Fruit fly (Drosophila melanogaster): ENCODE measurements around the gene CaMKI.

Gene CaMKI

DNA sequence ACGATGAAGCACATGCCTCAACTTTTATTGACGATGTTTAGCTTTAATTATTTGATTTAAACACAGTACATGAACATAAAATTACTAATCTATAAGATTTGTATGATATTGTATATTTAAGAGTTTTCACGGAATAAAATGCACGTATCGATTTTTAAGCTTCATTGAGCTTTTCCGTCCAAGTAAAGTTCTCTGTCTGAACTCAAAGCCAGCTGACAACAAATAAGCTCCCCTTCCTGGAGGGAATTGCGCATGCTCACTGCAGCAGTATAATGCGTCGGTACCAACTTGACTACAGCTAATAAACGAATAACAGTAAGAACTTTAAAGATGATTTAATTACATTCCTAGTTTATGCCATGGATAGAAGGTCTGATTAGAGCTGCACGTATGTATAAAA, 38.3 kb downstream of the CaMKI start:
- no peak for TF ChIP-seq CG17801 (GFP tag; optimal IDR thresholded peaks at IDR 0.05; ENCODE audit: partially characterized antibody)

DNA sequence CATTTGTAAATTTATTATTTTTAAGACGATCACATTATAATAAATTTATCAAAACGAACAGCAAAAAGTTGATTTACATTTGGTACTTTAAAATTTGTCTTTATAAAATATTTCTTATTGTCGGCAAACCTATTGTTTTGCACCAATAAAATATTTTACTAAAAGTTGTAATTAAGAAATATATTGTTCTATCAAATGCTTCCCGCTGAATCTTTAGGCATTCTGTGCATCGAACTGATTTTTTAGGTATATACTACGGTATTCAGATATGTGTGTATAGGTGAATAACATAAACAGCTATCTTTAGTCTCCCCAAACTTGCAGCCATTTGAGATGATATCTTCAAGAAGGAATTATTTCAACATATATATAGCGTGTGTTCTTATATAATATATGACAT, 40.5 kb downstream of the CaMKI start:
- no peak for TF ChIP-seq CG17801 (GFP tag; optimal IDR thresholded peaks at IDR 0.05; ENCODE audit: partially characterized antibody)

DNA sequence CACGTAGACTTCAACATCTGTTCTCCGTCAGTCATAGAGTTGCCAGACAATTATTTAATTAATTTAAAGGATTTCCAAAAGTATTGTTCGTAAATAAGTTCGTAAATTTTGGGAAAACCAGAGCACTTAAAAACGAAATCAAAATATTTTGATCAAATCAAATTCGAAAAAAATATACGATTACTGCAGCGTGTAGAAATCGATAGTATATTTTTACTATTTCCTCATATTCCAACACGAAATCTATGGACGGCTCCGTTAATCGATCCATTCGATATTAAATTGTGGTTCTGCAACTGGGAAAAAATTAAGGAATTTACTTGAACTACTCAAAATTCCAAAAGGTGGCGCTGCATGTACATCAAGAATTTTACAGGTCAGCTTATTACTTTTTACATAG, 41.1 kb downstream of the CaMKI start:
- TF ChIP-seq CG17801 (GFP tag; optimal IDR thresholded peaks at IDR 0.05; ENCODE audit: partially characterized antibody) = no peak

DNA sequence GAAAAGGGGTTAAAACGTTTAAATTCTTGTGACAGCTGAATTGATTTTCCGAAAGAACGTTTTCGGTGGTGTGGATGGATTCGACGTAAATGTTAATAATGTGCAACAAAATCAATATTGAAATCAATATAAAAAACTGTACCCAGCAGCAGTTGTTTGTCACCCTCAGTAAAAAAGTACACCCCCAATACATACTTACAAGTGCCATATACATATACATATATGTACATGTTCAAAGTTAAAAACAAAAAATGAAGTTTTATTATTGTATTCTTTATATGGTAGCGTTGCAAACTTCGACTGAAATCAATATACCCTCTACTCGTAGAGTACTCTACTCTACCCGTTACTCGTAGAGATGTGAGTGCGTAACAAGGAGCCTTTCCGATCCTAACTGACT, 42.2 kb downstream of the CaMKI start:
- no peak for TF ChIP-seq CG17801 (GFP tag; optimal IDR thresholded peaks at IDR 0.05; ENCODE audit: partially characterized antibody)

DNA sequence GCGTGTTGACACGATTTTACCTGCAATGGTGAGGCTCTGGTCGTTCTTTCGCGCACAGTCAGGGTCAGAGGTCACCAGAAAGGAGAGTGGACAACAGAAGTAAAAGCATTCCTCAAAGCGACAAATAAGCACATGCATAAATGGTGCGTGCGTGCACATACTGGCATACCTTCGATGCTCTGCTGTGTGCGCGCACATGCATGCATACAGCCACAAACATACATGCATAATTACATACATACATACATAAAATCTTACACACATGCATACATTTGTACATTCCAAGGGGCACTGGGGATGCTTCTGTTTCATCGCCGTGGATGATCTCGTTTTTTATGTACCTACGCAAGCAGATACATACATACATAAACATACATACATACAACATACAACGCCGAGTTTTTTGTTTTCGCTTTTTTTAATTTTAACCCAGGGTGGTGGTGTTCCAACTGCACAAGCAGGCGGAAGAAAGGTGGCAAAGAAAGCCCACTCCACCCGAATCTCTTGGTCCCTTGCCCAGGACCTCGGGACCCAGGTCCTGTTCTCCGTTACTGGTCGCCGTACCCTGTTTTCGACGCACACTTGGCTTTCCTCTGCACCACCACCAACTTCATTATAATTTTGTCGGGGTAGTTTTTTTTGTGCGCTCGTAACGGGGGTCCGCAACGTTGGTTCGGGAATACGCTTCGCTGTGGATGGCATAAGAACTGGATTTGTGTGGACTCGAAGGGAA, 43.7 kb downstream of the CaMKI start, which contains the start of gene Asator:
Gene Asator, minus strand, starts transcription at position 167 of the 733 bp plus-strand sequence.
- TF ChIP-seq CG17801 (GFP tag; optimal IDR thresholded peaks at IDR 0.05; ENCODE audit: partially characterized antibody) = no peak

DNA sequence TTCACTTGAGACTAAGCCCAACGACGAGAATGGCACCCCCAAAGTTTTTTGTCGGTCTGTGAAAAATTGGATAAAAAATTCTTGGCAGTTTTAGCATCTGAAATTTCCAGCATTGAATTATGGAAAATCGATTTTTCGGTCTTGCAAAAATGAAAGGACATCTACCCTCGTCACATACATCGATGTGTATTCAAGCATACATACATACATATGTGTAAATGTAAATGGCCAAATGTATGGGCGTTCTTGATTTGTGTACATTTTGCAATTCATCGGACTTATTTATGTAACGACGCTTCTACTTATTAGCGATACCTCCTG, 44.2 kb downstream of the CaMKI start:
- TF ChIP-seq CG17801 (GFP tag; optimal IDR thresholded peaks at IDR 0.05; ENCODE audit: partially characterized antibody) = no peak

DNA sequence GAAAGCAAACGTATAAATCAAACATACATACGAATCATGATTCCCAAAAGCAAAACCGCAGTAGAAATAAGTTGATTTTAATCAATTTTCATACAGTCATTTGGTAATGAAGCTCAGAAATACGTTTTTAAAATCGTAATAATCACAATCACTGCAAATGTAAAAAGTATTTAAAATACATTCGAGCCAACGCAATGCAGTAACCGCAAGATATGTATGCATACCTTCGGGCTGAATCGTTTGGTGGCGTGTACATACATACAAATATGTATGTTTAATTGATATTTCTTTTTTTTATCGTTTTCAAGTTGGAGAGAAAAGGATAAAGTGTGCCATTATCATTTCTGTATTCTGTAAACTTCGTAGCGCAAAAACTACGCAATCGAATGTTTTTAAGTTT, 44.8 kb downstream of the CaMKI start:
- no peak for TF ChIP-seq CG17801 (GFP tag; optimal IDR thresholded peaks at IDR 0.05; ENCODE audit: partially characterized antibody)

DNA sequence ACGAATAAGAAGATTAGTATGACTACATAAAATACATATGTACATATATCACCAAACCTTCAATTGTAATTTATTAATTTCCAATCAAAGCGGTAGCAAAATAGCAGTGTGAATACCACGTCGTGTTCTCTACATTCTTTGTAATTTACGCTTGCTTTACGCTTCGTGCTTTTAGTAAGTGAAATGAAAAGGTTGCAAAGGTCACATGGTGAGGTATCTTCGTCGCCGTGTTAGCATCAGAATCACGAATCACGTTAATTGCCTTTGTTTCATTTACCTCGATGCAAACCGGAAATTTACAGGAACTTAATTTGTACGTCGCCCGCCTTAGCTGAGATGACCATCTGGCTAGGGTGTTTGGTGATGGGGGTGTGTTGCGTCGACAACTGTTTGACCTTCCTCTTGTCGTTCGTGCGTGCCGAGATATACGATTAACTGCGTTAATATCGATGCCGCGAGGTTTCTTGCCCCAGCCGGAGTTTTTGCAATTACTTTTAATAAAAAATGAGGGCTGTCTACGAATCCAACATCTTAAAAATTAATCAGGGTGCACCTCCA, 45.5 kb downstream of the CaMKI start:
- no peak for TF ChIP-seq CG17801 (GFP tag; optimal IDR thresholded peaks at IDR 0.05; ENCODE audit: partially characterized antibody)

DNA sequence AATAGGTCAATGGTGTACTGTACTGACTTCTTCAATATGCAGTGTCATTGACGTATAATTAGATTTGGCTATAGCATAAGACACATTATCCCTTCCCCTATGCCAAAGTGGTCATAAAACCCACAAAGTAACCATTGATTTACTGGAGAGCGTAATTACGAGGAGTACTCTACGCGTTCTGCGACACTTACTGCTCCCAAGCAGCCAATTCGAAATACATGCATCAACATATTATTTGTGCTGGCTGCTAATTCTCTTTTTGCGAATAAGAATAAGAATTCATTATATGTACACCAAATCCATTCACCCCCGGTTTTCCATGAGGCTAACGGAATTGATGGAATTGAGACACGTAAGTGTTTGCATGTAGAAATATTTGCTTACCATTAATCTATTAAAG, 47.3 kb downstream of the CaMKI start:
- no peak for TF ChIP-seq CG17801 (GFP tag; optimal IDR thresholded peaks at IDR 0.05; ENCODE audit: partially characterized antibody)

DNA sequence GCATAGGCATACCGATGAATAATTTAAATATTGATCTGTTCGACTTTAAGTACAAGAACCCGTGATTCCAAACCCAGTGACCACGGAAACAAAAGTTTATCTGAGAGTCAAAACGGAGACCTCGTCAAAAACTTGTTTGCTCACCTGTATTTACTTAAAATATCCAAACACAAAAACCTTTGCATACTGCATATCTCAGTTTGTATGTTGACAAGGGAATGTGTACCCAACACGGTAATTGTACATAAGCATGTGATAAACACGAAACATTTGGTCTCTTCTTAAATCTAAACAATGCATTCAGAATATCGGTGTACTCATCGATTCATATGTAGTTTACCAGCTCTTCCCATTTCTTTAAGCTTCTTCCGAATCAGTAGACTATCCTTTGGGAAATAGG, 52.4 kb downstream of the CaMKI start:
- TF ChIP-seq CG17801 (GFP tag; optimal IDR thresholded peaks at IDR 0.05; ENCODE audit: partially characterized antibody) = no peak

DNA sequence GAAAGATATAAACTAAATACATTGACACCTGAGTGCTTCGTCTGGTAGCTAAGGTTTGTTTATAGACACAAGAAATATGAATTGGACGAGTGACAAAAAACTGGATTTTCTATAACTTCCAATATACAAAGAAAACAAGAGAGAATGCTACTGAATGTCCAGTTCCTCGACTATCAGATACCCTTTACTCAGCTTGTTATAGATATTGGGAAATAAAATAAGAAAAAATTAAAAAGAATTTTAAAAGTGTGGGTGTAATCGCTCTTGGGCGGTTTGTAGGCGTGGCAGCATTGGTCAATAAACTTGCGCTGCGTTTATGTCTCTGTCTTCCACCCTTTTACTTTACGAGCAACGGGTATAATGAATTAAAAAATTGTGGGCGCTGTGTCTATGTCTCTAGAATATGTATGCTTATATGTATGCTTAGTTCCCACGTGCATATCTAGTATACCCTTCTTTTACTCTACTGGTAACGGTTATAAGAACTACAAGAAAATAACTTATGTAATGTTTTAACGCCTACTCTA, 53.1 kb downstream of the CaMKI start:
- TF ChIP-seq CG17801 (GFP tag; optimal IDR thresholded peaks at IDR 0.05; ENCODE audit: partially characterized antibody) = no peak

DNA sequence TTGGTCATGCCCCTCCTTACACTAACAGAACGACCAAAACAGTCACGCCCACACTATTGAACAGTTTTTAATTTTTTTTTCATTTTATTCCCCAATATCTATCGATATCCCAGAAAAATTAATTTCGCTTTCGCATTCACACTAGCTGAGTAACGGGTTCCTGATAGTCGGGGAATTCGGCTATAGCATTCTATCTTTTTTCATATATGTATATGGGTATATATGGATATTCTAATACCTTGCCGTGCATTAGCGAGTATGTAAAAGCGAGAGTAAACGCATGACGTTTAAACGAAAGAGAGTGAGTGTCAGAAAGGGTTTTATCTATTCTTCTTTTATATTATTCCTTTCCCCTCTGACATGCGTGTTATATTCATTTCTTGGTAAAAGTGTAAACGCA, 53.8 kb downstream of the CaMKI start:
- TF ChIP-seq CG17801 (GFP tag; optimal IDR thresholded peaks at IDR 0.05; ENCODE audit: partially characterized antibody) = no peak

DNA sequence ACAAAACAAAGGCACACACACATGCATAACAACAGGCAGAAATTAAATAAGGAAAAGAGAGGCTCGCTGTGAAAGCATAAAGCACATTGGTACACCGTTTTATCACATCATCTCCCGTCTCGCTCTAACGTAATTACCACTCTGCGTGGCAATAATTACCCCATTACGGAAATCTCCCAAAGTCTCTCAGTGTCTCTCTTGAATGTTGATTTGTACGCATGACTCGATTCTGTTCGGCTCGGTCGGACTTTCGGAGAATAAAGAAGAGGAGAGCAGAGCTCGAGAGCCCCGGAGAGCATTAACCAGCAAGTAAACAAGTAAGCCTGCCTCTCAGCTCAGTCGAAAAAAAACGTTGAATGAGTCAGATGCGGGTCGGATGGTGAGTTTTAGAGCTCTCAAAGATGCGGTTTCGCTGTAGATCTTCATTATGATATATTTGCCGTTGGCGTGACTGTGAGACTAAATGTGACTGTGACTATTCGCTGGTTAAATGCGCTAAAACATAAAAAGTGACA, 56.2 kb downstream of the CaMKI start, which contains the start of gene zfh2:
Gene zfh2, plus strand, starts transcription at position 332 of the 515 bp plus-strand sequence.
- TF ChIP-seq CG17801 (GFP tag; optimal IDR thresholded peaks at IDR 0.05; ENCODE audit: partially characterized antibody) = no peak

DNA sequence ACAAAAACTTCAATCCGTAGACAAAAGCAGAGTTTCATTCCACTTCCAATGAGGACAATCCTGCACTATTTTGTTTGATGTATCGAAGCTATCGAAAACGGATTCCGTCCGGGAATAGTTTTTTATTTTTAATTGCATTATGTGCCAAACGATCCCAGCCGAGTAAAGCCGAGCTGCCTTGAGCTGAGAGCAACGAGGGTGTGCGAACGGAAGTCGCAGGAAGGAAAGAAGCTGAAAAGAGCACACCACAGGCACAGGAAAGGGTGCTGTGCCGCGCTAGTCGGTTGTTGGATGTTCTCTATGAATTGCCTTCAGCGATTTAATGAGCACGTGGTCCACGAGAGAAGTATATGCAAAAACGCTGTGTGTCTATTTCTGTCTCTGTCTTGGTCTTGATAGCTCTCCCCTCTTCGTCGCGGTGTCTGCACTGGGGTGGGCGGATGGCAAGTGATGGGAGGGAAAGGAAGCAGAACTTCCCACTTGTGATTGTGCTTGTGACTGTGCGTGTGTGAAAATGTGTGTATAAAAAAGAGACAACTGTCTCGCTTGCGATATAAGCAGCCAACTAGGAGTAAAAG, 57.3 kb downstream of the CaMKI start:
- no peak for TF ChIP-seq CG17801 (GFP tag; optimal IDR thresholded peaks at IDR 0.05; ENCODE audit: partially characterized antibody)
